Fruit fly (Drosophila melanogaster) whole organism: Measurements from ENCODE around the gene wcy.

Source experiments
- CG8478 ChIP-seq: fragments of >200 bp; optimal IDR thresholded peaks from 2 replicates; lab custom pipeline; 2018; ENCODE audit warnings: inconsistent platforms
- Dll ChIP-seq: fragments of >200 bp; optimal IDR thresholded peaks from 2 replicates; lab custom pipeline; 2017
- EcR ChIP-seq, 2 experiments: fragments of >200 bp; optimal IDR thresholded peaks; 2 replicates each; lab custom pipeline; 2017; ENCODE audit warnings: missing biosample characterization in 2 of 2, missing genetic modification characterization in 2 of 2, missing genetic modification reagents in 2 of 2
- pan ChIP-seq: fragments of >200 bp; optimal IDR thresholded peaks from 2 replicates; lab custom pipeline; 2017
- psq ChIP-seq: fragments of >200 bp; optimal IDR thresholded peaks from 2 replicates; lab custom pipeline; 2017
- usp ChIP-seq: fragments of >200 bp; optimal IDR thresholded peaks from 2 replicates; lab custom pipeline; 2017; ENCODE audit warnings: missing biosample characterization, missing genetic modification characterization, mixed read lengths

The wcy gene

DNA sequence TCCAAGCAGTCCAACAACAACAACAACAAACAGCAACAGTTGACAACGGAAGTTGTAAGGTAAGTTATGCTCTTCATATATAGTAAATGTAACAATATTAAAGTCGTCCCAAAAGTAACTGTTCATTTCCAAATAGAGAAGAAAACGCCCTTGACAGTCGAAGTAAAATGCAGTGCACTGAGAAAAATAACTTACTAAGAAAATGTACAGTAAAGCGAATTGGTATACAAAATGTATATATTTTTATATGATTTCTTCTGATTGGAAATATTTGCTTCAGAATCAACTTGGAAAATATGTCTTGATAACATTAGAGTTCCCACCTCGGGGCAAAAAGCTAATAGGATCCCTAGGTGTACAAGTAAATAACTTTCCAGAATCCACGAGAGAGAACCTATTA is 30.3 kb upstream of the wcy start:
- TF ChIP-seq EcR (GFP tag; optimal IDR thresholded peaks at IDR 0.05; lab: Kevin White, UChicago): no peak
- TF ChIP-seq pan (lab: Kevin White, UChicago): no peak
- no peak for TF ChIP-seq usp
- no peak for TF ChIP-seq CG8478 (lab: Kevin White, UChicago)
- TF ChIP-seq Dll (lab: Kevin White, UChicago): no peak
- no peak for TF ChIP-seq psq (lab: Kevin White, UChicago)

dm6 chrX:17107401-17107916 is 29.8 kb upstream of the wcy start, which contains the start of gene CG5004:
TSS of gene CG5004 (plus strand) at chrX:17107582.
- TF ChIP-seq Dll (lab: Kevin White, UChicago) (no peak), usp (no peak), psq (lab: Kevin White, UChicago) (no peak)

- TF ChIP-seq pan (lab: Kevin White, UChicago) (no peak), Dll (lab: Kevin White, UChicago) (no peak), psq (lab: Kevin White, UChicago) (no peak), EcR (GFP tag; optimal IDR thresholded peaks at IDR 0.05; lab: Kevin White, UChicago) (no peak), usp (no peak), CG8478 (lab: Kevin White, UChicago) (no peak)
Measured at dm6 chrX:17106153-17106700, 28.5 kb upstream of the wcy start.

dm6 chrX:17105707-17106106 is 28.0 kb upstream of the wcy start, which contains the start of gene Arpc3B:
TSS of gene Arpc3B (minus strand) at chrX:17105852.
- TF ChIP-seq EcR (GFP tag; optimal IDR thresholded peaks at IDR 0.05; lab: Kevin White, UChicago): no peak
- TF ChIP-seq Dll (lab: Kevin White, UChicago): no peak
- no peak for TF ChIP-seq pan (lab: Kevin White, UChicago)
- TF ChIP-seq psq (lab: Kevin White, UChicago): no peak
- TF ChIP-seq usp: no peak
- TF ChIP-seq CG8478 (lab: Kevin White, UChicago): no peak

DNA sequence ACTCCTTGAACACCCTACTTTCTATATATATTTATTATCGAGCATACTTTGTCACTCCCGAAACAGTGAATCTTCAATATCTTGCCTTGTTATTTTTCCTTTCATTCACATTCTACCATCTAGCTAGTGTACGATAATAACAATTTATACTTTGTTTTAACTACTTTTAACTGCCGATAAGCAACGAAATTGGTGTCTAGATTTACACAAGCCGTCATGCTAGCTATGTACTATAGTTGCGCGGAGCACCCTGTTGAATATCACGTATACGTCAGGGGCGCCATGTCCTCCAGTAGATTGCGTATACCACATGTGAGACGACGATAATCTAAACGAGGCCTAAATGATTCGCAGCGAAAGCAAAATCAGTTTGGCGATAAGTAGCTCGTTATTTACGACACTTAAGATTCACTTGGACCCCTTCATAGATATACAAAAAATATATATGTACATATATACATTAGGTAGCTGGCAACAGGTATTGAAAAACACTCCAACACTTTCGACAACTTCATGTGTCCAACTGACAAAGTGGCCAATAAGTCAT is 16.3 kb upstream of the wcy start:
- TF ChIP-seq EcR (GFP tag; optimal IDR thresholded peaks at IDR 0.05; lab: Kevin White, UChicago): no peak
- no peak for TF ChIP-seq pan (lab: Kevin White, UChicago)

DNA sequence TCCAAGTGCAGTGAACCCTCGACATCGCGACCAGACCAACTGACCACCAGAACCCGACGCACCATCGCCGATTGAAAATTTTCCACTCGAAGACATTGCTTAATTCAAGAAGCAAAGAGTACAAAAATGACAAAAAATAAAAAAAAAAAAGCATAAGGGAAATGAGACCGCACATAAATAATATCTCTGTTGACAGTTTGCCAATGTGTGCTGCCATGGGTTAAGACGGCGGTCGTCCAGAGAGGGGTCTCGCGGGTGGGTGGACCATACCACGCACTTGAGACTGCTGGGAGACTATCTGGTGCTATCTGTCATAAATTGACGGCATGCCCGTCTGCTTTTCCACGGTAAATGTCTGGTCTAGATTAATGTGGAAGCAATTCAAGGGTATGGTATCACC is 15.7 kb upstream of the wcy start:
- no peak for TF ChIP-seq CG8478 (lab: Kevin White, UChicago)
- no peak for TF ChIP-seq pan (lab: Kevin White, UChicago)
- no peak for TF ChIP-seq usp

- TF ChIP-seq CG8478 (lab: Kevin White, UChicago): no peak
- no peak for TF ChIP-seq EcR (GFP tag; optimal IDR thresholded peaks at IDR 0.05; lab: Kevin White, UChicago)
- no peak for TF ChIP-seq pan (lab: Kevin White, UChicago)
- TF ChIP-seq usp: no peak
- no peak for TF ChIP-seq psq (lab: Kevin White, UChicago)
- no peak for TF ChIP-seq Dll (lab: Kevin White, UChicago)
Measured at dm6 chrX:17091062-17091904, 13.6 kb upstream of the wcy start, which contains the start of the genes CG16700 and CG4991. TSS of gene CG16700 (plus strand) at chrX:17091854. TSS of gene CG4991 (plus strand) at chrX:17091854.

DNA sequence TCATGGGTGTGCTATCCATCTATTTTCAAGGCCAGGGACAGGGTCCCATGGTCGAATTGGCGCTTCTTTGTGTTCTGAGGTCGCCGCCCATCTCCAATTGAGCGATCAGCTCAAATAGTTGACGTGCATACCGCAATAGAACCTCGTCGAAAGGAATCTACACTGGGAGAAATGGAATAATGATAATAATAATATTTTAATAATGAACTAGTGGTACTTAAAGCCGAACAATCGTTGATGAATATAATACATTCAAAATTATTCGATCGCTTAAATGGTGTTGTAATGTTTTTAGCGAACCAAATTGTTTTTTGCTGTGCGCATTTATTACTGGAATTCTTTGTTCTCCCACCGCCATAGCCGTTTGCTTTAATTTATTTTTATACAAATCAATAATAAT is 12.9 kb upstream of the wcy start:
- no peak for TF ChIP-seq Dll (lab: Kevin White, UChicago)
- TF ChIP-seq psq (lab: Kevin White, UChicago): no peak
- no peak for TF ChIP-seq EcR (GFP tag; optimal IDR thresholded peaks at IDR 0.05; lab: Kevin White, UChicago)
- TF ChIP-seq CG8478 (lab: Kevin White, UChicago): no peak
- no peak for TF ChIP-seq pan (lab: Kevin White, UChicago)
- TF ChIP-seq usp: no peak

DNA sequence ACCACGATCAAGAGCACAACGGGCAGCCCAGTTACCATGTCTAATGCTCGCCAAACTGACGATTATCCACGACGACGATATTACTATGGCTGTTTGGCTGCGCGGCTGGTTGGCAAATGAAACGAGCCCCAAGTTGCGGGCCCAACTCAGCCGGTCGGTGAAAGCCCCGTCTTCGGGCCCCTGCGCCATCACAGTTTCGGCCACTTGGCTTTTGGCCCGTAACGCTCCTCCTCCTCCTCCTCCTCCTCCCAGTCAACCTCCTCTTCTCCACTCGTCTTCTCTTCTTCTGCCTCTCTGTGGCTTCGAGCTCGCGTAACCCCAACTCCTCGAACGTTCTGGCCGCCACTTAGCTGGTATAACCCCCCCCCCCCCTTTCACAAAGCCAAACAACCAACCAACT is 9.9 kb upstream of the wcy start, which contains the start of gene CG8945:
TSS of gene CG8945 (minus strand) at position 101 of the 400 bp plus-strand sequence.
- no peak for TF ChIP-seq psq (lab: Kevin White, UChicago)
- no peak for TF ChIP-seq EcR (GFP tag; optimal IDR thresholded peaks at IDR 0.05; lab: Kevin White, UChicago)
- no peak for TF ChIP-seq Dll (lab: Kevin White, UChicago)
- TF ChIP-seq usp: no peak
- TF ChIP-seq CG8478 (lab: Kevin White, UChicago): no peak
- no peak for TF ChIP-seq pan (lab: Kevin White, UChicago)

DNA sequence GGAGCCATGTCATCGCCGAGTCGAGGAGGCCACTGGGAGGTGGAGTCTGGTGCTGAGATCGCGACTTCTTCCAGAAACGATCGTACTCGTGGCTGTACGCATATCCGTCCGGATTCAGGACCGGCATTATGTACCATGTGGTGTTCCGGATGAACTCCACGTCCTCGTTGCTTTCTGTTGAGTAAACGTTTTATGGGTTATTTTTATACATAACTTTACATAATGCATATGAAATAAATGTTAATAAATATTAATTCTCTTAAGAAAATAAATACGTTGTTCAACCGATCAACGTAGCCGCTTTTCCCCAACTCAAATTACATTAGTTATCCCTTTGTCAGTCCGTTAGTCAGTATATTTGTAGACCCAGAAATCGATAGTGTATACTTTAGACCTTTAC is 3.5 kb upstream of the wcy start, which contains the start of gene CG4955:
TSS of gene CG4955 (plus strand) at position 301 of the 400 bp plus-strand sequence.
- TF ChIP-seq Dll (lab: Kevin White, UChicago): no peak
- no peak for TF ChIP-seq psq (lab: Kevin White, UChicago)
- TF ChIP-seq CG8478 (lab: Kevin White, UChicago): no peak
- no peak for TF ChIP-seq pan (lab: Kevin White, UChicago)
- TF ChIP-seq EcR (GFP tag; optimal IDR thresholded peaks at IDR 0.05; lab: Kevin White, UChicago): no peak
- TF ChIP-seq usp: no peak

DNA sequence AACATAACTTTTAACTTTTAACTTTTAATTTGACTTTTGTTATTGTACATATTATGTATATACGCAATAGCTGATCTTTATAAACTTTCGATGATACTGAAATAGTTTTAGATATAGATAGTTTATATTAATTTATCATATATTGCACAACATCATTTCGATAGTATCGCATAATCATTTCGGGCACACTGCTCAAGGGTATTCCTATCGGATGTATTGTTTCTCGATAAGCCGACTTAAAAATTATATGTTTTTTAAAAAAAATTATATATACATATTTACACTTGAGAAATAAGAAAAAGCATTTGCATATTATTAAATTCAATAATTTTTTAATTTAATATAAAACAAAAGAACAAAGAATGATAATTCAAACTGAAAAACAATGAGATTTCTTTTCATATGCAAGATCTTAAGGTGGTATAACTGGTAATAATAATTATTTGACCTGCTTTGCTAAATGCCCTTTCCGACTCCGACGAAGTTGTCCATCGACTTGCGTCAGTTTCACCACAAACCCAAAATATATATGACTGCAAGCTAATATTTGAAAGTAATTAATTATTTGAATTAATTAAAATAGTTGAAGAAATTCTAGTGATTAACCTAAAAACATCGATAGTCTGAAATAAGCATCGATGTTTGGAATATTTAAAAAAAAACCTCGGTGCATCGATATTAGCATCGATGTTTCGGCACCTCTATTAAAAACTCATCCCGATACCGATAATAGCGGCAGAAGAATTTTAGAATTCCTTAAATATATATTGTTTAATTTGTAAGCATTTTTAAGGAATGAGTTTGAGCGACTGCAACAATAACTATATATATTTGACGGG is 661 bp upstream of the wcy start, which contains the start of gene CG4949:
TSS of gene CG4949 (plus strand) at position 698 of the 839 bp plus-strand sequence.
- TF ChIP-seq usp: no peak
- no peak for TF ChIP-seq CG8478 (lab: Kevin White, UChicago)
- no peak for TF ChIP-seq EcR (GFP tag; optimal IDR thresholded peaks at IDR 0.05; lab: Kevin White, UChicago)
- TF ChIP-seq psq (lab: Kevin White, UChicago): no peak
